Worm (Caenorhabditis elegans) whole organism, L3 larva: ENCODE data around the gene ugt-61.

Experiments
- R02D3.7 ChIP-seq: fragments of 150-350 bp; optimal IDR thresholded peaks from 2 replicates; lab custom pipeline; 2014; ENCODE audit warnings: missing biosample characterization, missing genetic modification characterization
- ZK546.5 ChIP-seq: sonication (generic microtip); optimal IDR thresholded peaks from 2 replicates; lab custom pipeline; 2017; ENCODE audit warnings: missing biosample characterization, missing genetic modification characterization
- aly-2 ChIP-seq: fragments of 150-350 bp; optimal IDR thresholded peaks from 2 replicates; lab custom pipeline; 2014; ENCODE audit warnings: missing biosample characterization, missing genetic modification characterization
- ama-1 ChIP-seq: fragments of 150-350 bp; optimal IDR thresholded peaks from 2 replicates; lab custom pipeline; 2018
- ceh-28 ChIP-seq: fragments of 150-350 bp; optimal IDR thresholded peaks from 2 replicates; lab custom pipeline; 2014; ENCODE audit warnings: missing biosample characterization, missing genetic modification reagents, missing genetic modification characterization
- ceh-9 ChIP-seq: sonication (generic microtip); optimal IDR thresholded peaks from 2 replicates; lab custom pipeline; 2018; ENCODE audit warnings: missing biosample characterization, missing genetic modification characterization
- daf-12 ChIP-seq: fragments of 150-350 bp; optimal IDR thresholded peaks from 2 replicates; lab custom pipeline; 2014; ENCODE audit warnings: missing biosample characterization, missing genetic modification reagents, missing genetic modification characterization
- egl-27 ChIP-seq: sonication (generic microtip); optimal IDR thresholded peaks from 4 replicates; lab custom pipeline; 2017; ENCODE audit warnings: missing biosample characterization, missing genetic modification reagents, missing genetic modification characterization
- egl-5 ChIP-seq: fragments of 150-350 bp; optimal IDR thresholded peaks from 2 replicates; lab custom pipeline; 2017; ENCODE audit warnings: missing biosample characterization, missing genetic modification reagents, missing genetic modification characterization, inconsistent platforms
- elt-2 ChIP-seq: sonication (generic microtip); optimal IDR thresholded peaks from 2 replicates; lab custom pipeline; 2016; ENCODE audit warnings: missing genetic modification reagents, mild to moderate bottlenecking, missing genetic modification characterization, missing compliant biosample characterization
- elt-3 ChIP-seq, 3 experiments: fragments of 150-350 bp in 1 of 3; sonication (generic microtip) in 2 of 3; optimal IDR thresholded peaks; 2 replicates in 2 of 3; 4 replicates in 1 of 3; lab custom pipeline; 2014 to 2017; ENCODE audit warnings: missing biosample characterization in 3 of 3, missing genetic modification characterization in 3 of 3
- eor-1 ChIP-seq, 2 experiments: fragments of 150-350 bp; optimal IDR thresholded peaks; 2 replicates each; lab custom pipeline; 2014 to 2018; ENCODE audit warnings: missing biosample characterization in 2 of 2, missing genetic modification characterization in 2 of 2
- fkh-10 ChIP-seq: sonication (generic microtip); optimal IDR thresholded peaks from 2 replicates; lab custom pipeline; 2017; ENCODE audit warnings: missing biosample characterization, missing genetic modification reagents, missing genetic modification characterization
- fos-1 ChIP-seq: fragments of 150-350 bp; optimal IDR thresholded peaks from 2 replicates; lab custom pipeline; 2014; ENCODE audit warnings: missing biosample characterization, missing genetic modification characterization
- lin-15B ChIP-seq: fragments of 150-350 bp; optimal IDR thresholded peaks from 2 replicates; lab custom pipeline; 2014; ENCODE audit warnings: missing biosample characterization, missing genetic modification characterization
- lin-39 ChIP-seq: fragments of 150-350 bp; optimal IDR thresholded peaks from 2 replicates; lab custom pipeline; 2018; ENCODE audit warnings: missing biosample characterization, missing genetic modification reagents, missing genetic modification characterization
- lsy-12 ChIP-seq: sonication (generic microtip); optimal IDR thresholded peaks from 2 replicates; lab custom pipeline; 2016; ENCODE audit warnings: mild to moderate bottlenecking, missing genetic modification characterization, missing compliant biosample characterization
- mdl-1 ChIP-seq: fragments of 150-350 bp; optimal IDR thresholded peaks from 2 replicates; lab custom pipeline; 2014; ENCODE audit warnings: missing biosample characterization, missing genetic modification characterization
- nfya-1 ChIP-seq: sonication (generic microtip); optimal IDR thresholded peaks from 2 replicates; lab custom pipeline; 2017; ENCODE audit warnings: missing genetic modification characterization, mild to moderate bottlenecking, missing compliant biosample characterization, antibody characterized with exemption, moderate library complexity; ENCODE audit not compliant: insufficient read depth
- nhr-11 ChIP-seq: fragments of 150-350 bp; optimal IDR thresholded peaks from 2 replicates; lab custom pipeline; 2014; ENCODE audit warnings: missing biosample characterization, missing genetic modification characterization
- nhr-12 ChIP-seq: fragments of 150-350 bp; optimal IDR thresholded peaks from 2 replicates; lab custom pipeline; 2014; ENCODE audit warnings: missing biosample characterization, missing genetic modification characterization
- nhr-23 ChIP-seq: fragments of 150-350 bp; optimal IDR thresholded peaks from 2 replicates; lab custom pipeline; 2014; ENCODE audit warnings: missing biosample characterization, missing genetic modification reagents, missing genetic modification characterization
- nhr-25 ChIP-seq: sonication (generic microtip); optimal IDR thresholded peaks from 2 replicates; lab custom pipeline; 2017; ENCODE audit warnings: missing biosample characterization, missing genetic modification characterization
- nhr-28 ChIP-seq: fragments of 150-350 bp; optimal IDR thresholded peaks from 2 replicates; lab custom pipeline; 2014; ENCODE audit warnings: missing biosample characterization, missing genetic modification characterization
- nhr-67 ChIP-seq: fragments of 150-350 bp; optimal IDR thresholded peaks from 2 replicates; lab custom pipeline; 2014; ENCODE audit warnings: missing biosample characterization, missing genetic modification characterization
- nhr-76 ChIP-seq: fragments of 150-350 bp; sonication (generic microtip); optimal IDR thresholded peaks from 5 replicates; lab custom pipeline; 2014; ENCODE audit warnings: missing biosample characterization, missing genetic modification characterization
- nhr-77 ChIP-seq: fragments of 150-350 bp; optimal IDR thresholded peaks from 2 replicates; lab custom pipeline; 2014; ENCODE audit warnings: missing biosample characterization, missing genetic modification characterization
- pha-4 ChIP-seq: fragments of 150-350 bp; optimal IDR thresholded peaks from 2 replicates; lab custom pipeline; 2014; ENCODE audit warnings: missing biosample characterization, missing genetic modification reagents, missing genetic modification characterization
- pqm-1 ChIP-seq: fragments of 150-350 bp; optimal IDR thresholded peaks from 2 replicates; lab custom pipeline; 2017; ENCODE audit warnings: missing biosample characterization, missing genetic modification characterization, inconsistent platforms
- snpc-4 ChIP-seq: fragments of 150-350 bp; optimal IDR thresholded peaks from 2 replicates; lab custom pipeline; 2014; ENCODE audit warnings: missing biosample characterization, missing genetic modification characterization
- unc-39 ChIP-seq: sonication (generic microtip); optimal IDR thresholded peaks from 4 replicates; lab custom pipeline; 2017; ENCODE audit warnings: missing biosample characterization, missing genetic modification characterization
- unc-62 ChIP-seq: fragments of 150-350 bp; sonication (generic microtip); optimal IDR thresholded peaks from 4 replicates; lab custom pipeline; 2014; ENCODE audit warnings: missing biosample characterization, missing genetic modification reagents, missing genetic modification characterization
- zag-1 ChIP-seq: fragments of 150-350 bp; optimal IDR thresholded peaks from 2 replicates; lab custom pipeline; 2014; ENCODE audit warnings: missing biosample characterization, missing genetic modification characterization
- ztf-11 ChIP-seq: fragments of 150-350 bp; optimal IDR thresholded peaks from 2 replicates; lab custom pipeline; 2014; ENCODE audit warnings: missing biosample characterization, missing genetic modification characterization

ugt-61 gene

DNA sequence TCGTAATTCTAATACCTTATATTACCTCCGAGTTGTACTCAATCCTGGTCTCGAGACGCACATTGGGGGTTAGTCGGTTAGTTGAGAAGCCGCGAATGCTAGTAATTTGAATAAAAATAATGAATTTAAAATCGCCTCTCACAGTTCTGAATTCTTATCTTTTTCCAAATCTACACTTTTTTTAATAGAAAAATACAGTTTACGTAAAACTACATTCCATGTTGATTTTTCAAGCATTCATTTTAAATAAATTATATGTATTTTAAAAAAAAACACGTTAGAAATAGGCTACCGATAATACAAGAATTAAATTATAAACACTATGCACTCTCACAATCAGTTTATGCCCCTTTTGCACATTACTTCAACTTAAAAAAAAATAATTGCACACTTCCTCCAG lies 27.4 kb downstream of the ugt-61 start, which contains the start of gene C18G1.9:
TSS of gene C18G1.9 (minus strand) at position 101 of the 400 bp plus-strand sequence.
- TF ChIP-seq egl-5 (no peak), fkh-10 (GFP tag; lab: Kevin White, UChicago) (no peak), pqm-1 (tag; lab: Kevin White, UChicago) (no peak), nhr-25 (tag; lab: Kevin White, UChicago) (no peak), egl-27 (no peak), elt-2 (tag; lab: Kevin White, UChicago) (no peak), unc-62 (GFP tag; lab: Kevin White, UChicago) (no peak), nhr-28 (tag; lab: Kevin White, UChicago) (no peak), nhr-11 (tag; lab: Kevin White, UChicago) (no peak), snpc-4 (tag; lab: Kevin White, UChicago) (no peak), nhr-76 (tag; lab: Kevin White, UChicago) (no peak), zag-1 (no peak), daf-12 (tag; lab: Kevin White, UChicago) (no peak), ztf-11 (tag; lab: Kevin White, UChicago) (no peak), lsy-12 (tag; lab: Kevin White, UChicago) (no peak), ceh-9 (tag; lab: Kevin White, UChicago) (no peak)

DNA sequence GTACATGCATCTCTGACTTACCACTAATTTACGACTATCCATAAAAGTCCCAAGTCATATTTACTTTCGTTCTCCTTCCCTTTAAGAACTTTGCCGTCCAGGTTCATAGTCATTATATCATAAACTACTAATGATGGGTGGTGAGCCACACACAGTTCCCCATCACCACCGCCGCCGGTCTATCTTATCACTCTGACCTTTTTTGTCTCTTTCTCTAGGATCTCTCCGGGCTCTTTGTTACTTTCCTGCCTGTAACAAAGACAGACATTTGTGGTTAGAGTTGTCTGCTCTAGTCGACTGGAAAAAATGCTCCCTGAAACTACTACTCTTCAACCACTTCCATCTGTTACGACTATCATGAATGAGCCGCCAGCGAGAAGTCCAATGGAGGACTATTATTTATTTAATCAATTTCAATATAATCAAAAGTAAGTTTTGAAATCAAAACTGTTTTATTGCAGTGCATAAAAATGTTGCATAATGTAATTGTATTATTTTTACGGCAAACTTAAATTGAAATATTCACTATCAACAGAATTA lies 28.3 kb downstream of the ugt-61 start, which contains the start of gene elt-7:
TSS of gene elt-7 (plus strand) at position 263 of the 540 bp plus-strand sequence.
- TF ChIP-seq elt-3 (tag; optimal IDR thresholded peaks at IDR 0.05; lab: Kevin White, UChicago), result no peak
- no peak for TF ChIP-seq nfya-1
- no peak for TF ChIP-seq R02D3.7 (tag; lab: Kevin White, UChicago)
- TF ChIP-seq ZK546.5, result no peak
- no peak for TF ChIP-seq ama-1 (lab: Kevin White, UChicago)
- no peak for TF ChIP-seq unc-62 (GFP tag; lab: Kevin White, UChicago)
- no peak for TF ChIP-seq egl-27
- TF ChIP-seq nhr-67, result no peak
- no peak for TF ChIP-seq snpc-4 (tag; lab: Kevin White, UChicago)
- no peak for TF ChIP-seq nhr-12
- no peak for TF ChIP-seq pha-4 (tag; lab: Kevin White, UChicago)
- peak; percentile 54 for TF ChIP-seq pqm-1 (tag; lab: Kevin White, UChicago)
- TF ChIP-seq lsy-12 (tag; lab: Kevin White, UChicago), result no peak
- no peak for TF ChIP-seq nhr-23 (tag; lab: Kevin White, UChicago)
- peak; percentile 71 for TF ChIP-seq elt-2 (tag; lab: Kevin White, UChicago)

DNA sequence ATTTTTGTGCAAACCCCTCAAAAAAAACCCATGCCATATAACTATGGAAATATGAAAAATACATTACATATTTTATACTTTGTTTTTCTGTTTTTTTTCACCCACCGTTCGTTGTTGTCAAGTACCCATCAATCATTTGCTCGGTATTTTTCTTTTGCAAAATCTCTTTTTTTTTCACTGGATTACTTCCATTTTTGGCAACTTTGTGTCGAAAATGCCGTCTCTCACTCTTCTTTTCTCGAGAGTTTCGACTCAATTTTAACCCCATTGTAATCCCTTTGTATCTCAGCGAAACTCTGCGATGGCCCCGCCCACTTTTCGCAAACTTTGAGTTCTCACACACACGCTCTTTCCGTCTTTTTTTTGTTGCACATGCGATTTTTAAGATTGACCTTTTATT lies 32.9 kb downstream of the ugt-61 start:
- TF ChIP-seq fos-1 (tag; lab: Kevin White, UChicago) (no peak), nhr-28 (tag; lab: Kevin White, UChicago) (no peak), nfya-1 (peak; percentile 23), lin-39 (peak; percentile 38)

DNA sequence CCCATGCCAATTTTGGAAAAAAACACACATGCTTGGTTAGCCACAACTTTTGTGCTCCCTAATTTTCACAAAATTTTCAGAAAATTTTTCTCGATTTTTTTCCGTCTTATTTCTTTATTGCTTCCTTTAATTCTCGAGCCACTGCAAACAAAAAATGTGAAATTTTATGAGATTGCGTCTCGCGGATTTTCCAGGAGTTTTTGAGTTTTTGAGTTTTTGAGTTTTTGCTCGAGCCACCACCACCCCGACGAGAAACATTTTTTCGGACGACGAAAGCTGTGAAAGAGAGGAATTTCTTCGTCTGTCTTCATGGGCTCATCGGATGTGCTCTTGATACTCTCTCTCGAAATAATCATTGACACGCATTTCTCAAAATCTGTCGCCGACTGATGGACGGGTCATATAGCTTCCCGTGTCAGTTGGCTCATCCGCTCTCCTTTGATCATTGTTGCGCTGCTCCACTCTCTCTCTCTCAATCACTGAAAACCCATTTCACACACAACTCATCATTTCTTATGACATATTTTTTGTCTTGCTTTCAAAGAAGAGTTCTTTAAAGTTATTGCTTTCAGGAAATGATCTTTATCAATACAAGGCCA lies 35.3 kb downstream of the ugt-61 start, which contains the start of gene C18G1.1:
TSS of gene C18G1.1 (plus strand) at position 573 of the 599 bp plus-strand sequence.
- TF ChIP-seq eor-1 (tag; optimal IDR thresholded peaks at IDR 0.05; lab: Kevin White, UChicago) (no peak), egl-5 (peak; percentile 37)

DNA sequence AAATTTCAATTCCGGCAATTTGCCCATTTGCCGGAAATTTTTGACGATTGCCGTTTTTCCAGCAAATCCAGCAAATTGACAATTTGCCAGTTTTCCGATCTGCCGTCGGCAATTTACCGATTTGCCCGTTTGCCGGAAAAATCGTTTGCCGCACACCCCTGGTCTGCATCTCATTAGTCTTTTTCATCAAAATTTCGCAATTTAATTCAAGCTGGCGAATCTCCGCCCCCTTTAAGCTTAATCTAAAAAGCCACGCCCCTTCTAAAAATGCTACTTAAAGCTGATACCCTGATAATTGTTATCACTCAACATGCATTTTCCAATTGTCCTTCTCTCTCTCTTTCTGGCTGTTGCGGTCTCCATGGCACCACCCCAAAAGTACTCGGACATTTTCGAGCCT lies 41.1 kb downstream of the ugt-61 start, which contains the start of gene Y60C6A.1:
TSS of gene Y60C6A.1 (plus strand) at position 301 of the 400 bp plus-strand sequence.
- no peak for TF ChIP-seq mdl-1
- TF ChIP-seq nhr-77 (tag; lab: Kevin White, UChicago), result no peak
- no peak for TF ChIP-seq elt-3 (tag; optimal IDR thresholded peaks at IDR 0.05; lab: Kevin White, UChicago)
- no peak for TF ChIP-seq nhr-76 (tag; lab: Kevin White, UChicago)
- no peak for TF ChIP-seq ceh-28
- TF ChIP-seq unc-39 (tag; lab: Kevin White, UChicago), result no peak
- TF ChIP-seq aly-2, result no peak
- no peak for TF ChIP-seq unc-62 (GFP tag; lab: Kevin White, UChicago)
- no peak for TF ChIP-seq lin-39
- TF ChIP-seq eor-1 (tag; optimal IDR thresholded peaks at IDR 0.05; lab: Kevin White, UChicago), result no peak
- no peak for TF ChIP-seq lin-15B (tag; lab: Kevin White, UChicago)
